Worm (Caenorhabditis elegans) whole organism, L1 larva: ENCODE measurements around the gene ceh-28.

Experiments used
- Y116A8C.19 ChIP-seq: sonication (generic microtip); optimal IDR thresholded peaks from 2 replicates; lab custom pipeline; 2016; ENCODE audit warnings: missing compliant biosample characterization, missing genetic modification characterization, borderline replicate concordance
- aha-1 ChIP-seq: fragments of 150-350 bp; optimal IDR thresholded peaks from 2 replicates; lab custom pipeline; 2014; ENCODE audit warnings: missing biosample characterization, missing genetic modification characterization
- alr-1 ChIP-seq: fragments of 200-800 bp; sonication (Bioruptor generic); optimal IDR thresholded peaks from 2 replicates; lab custom pipeline; 2018; ENCODE audit warnings: borderline replicate concordance, mild to moderate bottlenecking, missing genetic modification characterization, missing compliant biosample characterization
- ama-1 ChIP-seq: fragments of 150-350 bp; optimal IDR thresholded peaks from 2 replicates; lab custom pipeline; 2014
- blmp-1 ChIP-seq: fragments of 150-350 bp; optimal IDR thresholded peaks from 2 replicates; lab custom pipeline; 2014; ENCODE audit warnings: missing biosample characterization, missing genetic modification characterization
- ceh-63 ChIP-seq: fragments of 200-800 bp; sonication (Bioruptor generic); optimal IDR thresholded peaks from 2 replicates; lab custom pipeline; 2018; ENCODE audit warnings: mild to moderate bottlenecking, missing genetic modification characterization, missing compliant biosample characterization
- ceh-88 ChIP-seq: fragments of 200-800 bp; sonication (Bioruptor generic); IDR thresholded peaks from 2 replicates; pipeline ENCODE4 v1.3.6; 2022; ENCODE audit warnings: missing genetic modification characterization, missing compliant biosample characterization
- ceh-90 ChIP-seq: sonication (generic microtip); optimal IDR thresholded peaks from 2 replicates; lab custom pipeline; 2016; ENCODE audit warnings: missing genetic modification characterization, missing compliant biosample characterization
- ces-1 ChIP-seq: fragments of 150-350 bp; optimal IDR thresholded peaks from 2 replicates; lab custom pipeline; 2014; ENCODE audit warnings: missing biosample characterization, missing genetic modification reagents, missing genetic modification characterization
- dsc-1 ChIP-seq: sonication (generic microtip); optimal IDR thresholded peaks from 2 replicates; lab custom pipeline; 2016; ENCODE audit warnings: mild to moderate bottlenecking, missing genetic modification characterization, missing compliant biosample characterization
- efl-1 ChIP-seq, 4 experiments: fragments of 150-350 bp; optimal IDR thresholded peaks in 3 of 4; peaks in 1 of 4; 1 replicate in 1 of 4; 2 replicates in 3 of 4; lab custom pipeline; 2014; ENCODE audit warnings: missing biosample characterization in 2 of 4, missing genetic modification characterization in 2 of 4, missing genetic modification reagents in 2 of 4
- elt-2 ChIP-seq: sonication (generic microtip); optimal IDR thresholded peaks from 2 replicates; lab custom pipeline; 2016; ENCODE audit warnings: missing genetic modification characterization, mild to moderate bottlenecking, inconsistent platforms, missing compliant biosample characterization, missing genetic modification reagents
- elt-3 ChIP-seq, 6 experiments: fragments of 150-350 bp in 1 of 6; sonication (generic microtip); optimal IDR thresholded peaks; 2 replicates each; lab custom pipeline; 2017 to 2018; ENCODE audit warnings: missing biosample characterization in 6 of 6, missing genetic modification characterization in 6 of 6, inconsistent platforms in 1 of 6
- fkh-4 ChIP-seq: sonication (generic microtip); optimal IDR thresholded peaks from 2 replicates; lab custom pipeline; 2016; ENCODE audit warnings: missing compliant biosample characterization, missing genetic modification characterization, borderline replicate concordance
- fkh-8 ChIP-seq: sonication (generic microtip); optimal IDR thresholded peaks from 2 replicates; lab custom pipeline; 2016; ENCODE audit warnings: mild to moderate bottlenecking, missing genetic modification characterization, missing compliant biosample characterization
- grh-1 ChIP-seq: fragments of 200-800 bp; sonication (Bioruptor generic); IDR thresholded peaks from 2 replicates; pipeline ENCODE4 v1.3.6; 2022; ENCODE audit warnings: missing genetic modification reagents, missing genetic modification characterization, missing compliant biosample characterization
- hlh-17 ChIP-seq: fragments of 200-800 bp; sonication (Bioruptor generic); optimal IDR thresholded peaks from 2 replicates; lab custom pipeline; 2018; ENCODE audit warnings: missing genetic modification characterization, mild to moderate bottlenecking, missing compliant biosample characterization, moderate library complexity, borderline replicate concordance
- hlh-4 ChIP-seq: sonication (generic microtip); optimal IDR thresholded peaks from 2 replicates; lab custom pipeline; 2016; ENCODE audit warnings: mild to moderate bottlenecking, missing genetic modification characterization, missing compliant biosample characterization
- hpl-2 ChIP-seq: fragments of 150-350 bp; optimal IDR thresholded peaks from 2 replicates; lab custom pipeline; 2014; ENCODE audit warnings: missing biosample characterization, missing genetic modification reagents, missing genetic modification characterization
- irx-1 ChIP-seq: sonication (generic microtip); optimal IDR thresholded peaks from 2 replicates; lab custom pipeline; 2016; ENCODE audit warnings: missing genetic modification characterization, missing compliant biosample characterization
- isw-1 ChIP-seq: fragments of 200-800 bp; sonication (Bioruptor generic); IDR thresholded peaks from 2 replicates; pipeline ENCODE4 v1.3.6; 2022; ENCODE audit warnings: missing genetic modification characterization, missing compliant biosample characterization
- jun-1 ChIP-seq: fragments of 150-350 bp; optimal IDR thresholded peaks from 2 replicates; lab custom pipeline; 2014; ENCODE audit warnings: missing biosample characterization, missing genetic modification reagents, missing genetic modification characterization
- lin-14 ChIP-seq: fragments of 200-800 bp; sonication (Bioruptor generic); optimal IDR thresholded peaks from 2 replicates; lab custom pipeline; 2018; ENCODE audit warnings: mild to moderate bottlenecking, missing genetic modification characterization, moderate library complexity, missing compliant biosample characterization
- lin-15B ChIP-seq: fragments of 150-350 bp; sonication (generic microtip); optimal IDR thresholded peaks from 3 replicates; lab custom pipeline; 2014; ENCODE audit warnings: missing biosample characterization, missing genetic modification characterization
- lsy-2 ChIP-seq, 2 experiments: fragments of 150-350 bp; optimal IDR thresholded peaks; 2 replicates each; lab custom pipeline; 2014; ENCODE audit warnings: missing biosample characterization in 2 of 2, missing genetic modification characterization in 2 of 2
- mab-9 ChIP-seq: fragments of 200-800 bp; sonication (Bioruptor generic); IDR thresholded peaks from 2 replicates; pipeline ENCODE4 v1.3.6; 2022; ENCODE audit warnings: missing genetic modification reagents, missing genetic modification characterization, missing compliant biosample characterization
- mdl-1 ChIP-seq, 2 experiments: fragments of 150-350 bp; optimal IDR thresholded peaks; 2 replicates each; lab custom pipeline; 2014 to 2017; ENCODE audit warnings: missing biosample characterization in 2 of 2, missing genetic modification characterization in 2 of 2, inconsistent platforms in 1 of 2
- mef-2 ChIP-seq: fragments of 150-350 bp; optimal IDR thresholded peaks from 2 replicates; lab custom pipeline; 2014; ENCODE audit warnings: missing biosample characterization, missing genetic modification characterization
- nhr-11 ChIP-seq: fragments of 150-350 bp; optimal IDR thresholded peaks from 2 replicates; lab custom pipeline; 2014; ENCODE audit warnings: missing biosample characterization, missing genetic modification characterization
- nhr-12 ChIP-seq: sonication (generic microtip); optimal IDR thresholded peaks from 2 replicates; lab custom pipeline; 2017; ENCODE audit warnings: missing biosample characterization, missing genetic modification characterization
- nhr-20 ChIP-seq: sonication (generic microtip); optimal IDR thresholded peaks from 2 replicates; lab custom pipeline; 2016; ENCODE audit warnings: mild to moderate bottlenecking, missing genetic modification characterization, missing compliant biosample characterization
- nhr-28 ChIP-seq: fragments of 150-350 bp; optimal IDR thresholded peaks from 2 replicates; lab custom pipeline; 2014; ENCODE audit warnings: missing biosample characterization, missing genetic modification characterization
- nhr-47 ChIP-seq: sonication (generic microtip); optimal IDR thresholded peaks from 2 replicates; lab custom pipeline; 2016; ENCODE audit warnings: mild to moderate bottlenecking, missing genetic modification characterization, moderate library complexity, missing compliant biosample characterization
- nhr-71 ChIP-seq: sonication (generic microtip); optimal IDR thresholded peaks from 2 replicates; lab custom pipeline; 2016; ENCODE audit warnings: mild to moderate bottlenecking, missing genetic modification characterization, moderate library complexity, missing compliant biosample characterization
- nhr-77 ChIP-seq: fragments of 150-350 bp; optimal IDR thresholded peaks from 2 replicates; lab custom pipeline; 2014; ENCODE audit warnings: missing biosample characterization, missing genetic modification characterization
- nhr-84 ChIP-seq: sonication (generic microtip); optimal IDR thresholded peaks from 2 replicates; lab custom pipeline; 2017; ENCODE audit warnings: missing biosample characterization, missing genetic modification characterization
- nhr-85 ChIP-seq: sonication (generic microtip); peaks from one replicate; lab custom pipeline; 2016; ENCODE audit warnings: missing genetic modification characterization, inconsistent platforms, missing compliant biosample characterization
- pax-3 ChIP-seq: fragments of 200-800 bp; sonication (Bioruptor generic); optimal IDR thresholded peaks from 2 replicates; lab custom pipeline; 2018; ENCODE audit warnings: mild to moderate bottlenecking, missing genetic modification characterization, moderate library complexity, missing compliant biosample characterization
- pqm-1 ChIP-seq: sonication (generic microtip); optimal IDR thresholded peaks from 3 replicates; lab custom pipeline; 2017; ENCODE audit warnings: missing biosample characterization, missing genetic modification characterization
- rnt-1 ChIP-seq: sonication (generic microtip); optimal IDR thresholded peaks from 2 replicates; lab custom pipeline; 2016; ENCODE audit warnings: mild to moderate bottlenecking, missing genetic modification characterization, moderate library complexity, missing compliant biosample characterization
- skn-1 ChIP-seq: fragments of 150-350 bp; optimal IDR thresholded peaks from 2 replicates; lab custom pipeline; 2014; ENCODE audit warnings: missing biosample characterization, missing genetic modification characterization
- snpc-4 ChIP-seq: fragments of 150-350 bp; optimal IDR thresholded peaks from 2 replicates; lab custom pipeline; 2014; ENCODE audit warnings: missing biosample characterization, missing genetic modification characterization
- sox-4 ChIP-seq: sonication (generic microtip); optimal IDR thresholded peaks from 2 replicates; lab custom pipeline; 2016; ENCODE audit warnings: missing genetic modification characterization, missing compliant biosample characterization
- sptf-1 ChIP-seq: fragments of 150-350 bp; optimal IDR thresholded peaks from 2 replicates; lab custom pipeline; 2014; ENCODE audit warnings: missing biosample characterization, missing genetic modification characterization
- sup-37 ChIP-seq: fragments of 200-800 bp; sonication (Bioruptor generic); optimal IDR thresholded peaks from 2 replicates; lab custom pipeline; 2018; ENCODE audit warnings: mild to moderate bottlenecking, missing genetic modification characterization, missing compliant biosample characterization
- swsn-7 ChIP-seq: sonication (generic microtip); optimal IDR thresholded peaks from 2 replicates; lab custom pipeline; 2016; ENCODE audit warnings: missing genetic modification characterization, missing compliant biosample characterization
- tbx-2 ChIP-seq: sonication (generic microtip); optimal IDR thresholded peaks from 2 replicates; lab custom pipeline; 2016; ENCODE audit warnings: missing genetic modification characterization, missing compliant biosample characterization
- unc-130 ChIP-seq: fragments of 150-350 bp; optimal IDR thresholded peaks from 2 replicates; lab custom pipeline; 2017; ENCODE audit warnings: missing biosample characterization, missing genetic modification characterization, inconsistent platforms
- unc-98 ChIP-seq: fragments of 200-800 bp; sonication (Bioruptor generic); IDR thresholded peaks from 2 replicates; pipeline ENCODE4 v1.3.6; 2022; ENCODE audit warnings: missing genetic modification characterization, missing compliant biosample characterization
- vab-15 ChIP-seq: sonication (generic microtip); optimal IDR thresholded peaks from 2 replicates; lab custom pipeline; 2017; ENCODE audit warnings: missing genotype, mild to moderate bottlenecking, missing genetic modification characterization, missing compliant biosample characterization
- zag-1 ChIP-seq: fragments of 150-350 bp; optimal IDR thresholded peaks from 2 replicates; lab custom pipeline; 2014; ENCODE audit warnings: missing biosample characterization, missing genetic modification characterization
- ztf-11 ChIP-seq, 2 experiments: sonication (generic microtip); optimal IDR thresholded peaks; 2 replicates each; lab custom pipeline; 2016 to 2017; ENCODE audit warnings: missing genetic modification characterization in 2 of 2, missing biosample characterization in 1 of 2, missing compliant biosample characterization in 1 of 2
- ztf-4 ChIP-seq: fragments of 150-350 bp; optimal IDR thresholded peaks from 2 replicates; lab custom pipeline; 2014; ENCODE audit warnings: missing biosample characterization, missing genetic modification characterization

ceh-28 gene

ce11 chrX:13119900-13120299, 45.4 kb downstream of the ceh-28 start (continued):
- TF ChIP-seq hlh-17 (GFP tag; lab: Kevin White, UChicago): no peak
- TF ChIP-seq grh-1: peak; percentile 20; the same call in 1 of the 2 replicates
- no peak for TF ChIP-seq ceh-88 (GFP tag; lab: Robert Waterston, UW)
- no peak for TF ChIP-seq sptf-1 (tag; lab: Kevin White, UChicago)
- peak in 1 of 6 experiments; percentile 21 for TF ChIP-seq elt-3 (tag; optimal IDR thresholded peaks at IDR 0.05; lab: Kevin White, UChicago)
- no peak for TF ChIP-seq jun-1 (tag; lab: Kevin White, UChicago)
- TF ChIP-seq zag-1: no peak
- TF ChIP-seq mef-2 (tag; lab: Kevin White, UChicago): no peak
- peak; percentile 55 for TF ChIP-seq lin-14
- no peak for TF ChIP-seq sup-37
- no peak for TF ChIP-seq nhr-84 (tag; lab: Kevin White, UChicago)
- peak; percentile 56 for TF ChIP-seq nhr-71 (tag; lab: Kevin White, UChicago)
- no peak for TF ChIP-seq hlh-4
- no peak for TF ChIP-seq fkh-4
- TF ChIP-seq rnt-1: peak; percentile 20
- TF ChIP-seq blmp-1 (tag; lab: Kevin White, UChicago): peak; percentile 42
- no peak for TF ChIP-seq hpl-2
- peak; percentile 95 for TF ChIP-seq nhr-85
- no peak for TF ChIP-seq isw-1
- no peak for TF ChIP-seq Y116A8C.19 (tag; lab: Kevin White, UChicago)
- no peak for TF ChIP-seq nhr-28 (tag; lab: Kevin White, UChicago)
- TF ChIP-seq ama-1: no peak
- no peak for TF ChIP-seq sox-4 (tag; lab: Kevin White, UChicago)
- TF ChIP-seq unc-98: no peak
- TF ChIP-seq pax-3: no peak
- TF ChIP-seq tbx-2 (tag; lab: Kevin White, UChicago): no peak
- no peak for TF ChIP-seq pqm-1 (tag; lab: Kevin White, UChicago)
- no peak for TF ChIP-seq elt-2 (tag; lab: Kevin White, UChicago)
- peak in 1 of 2 experiments; percentile 23 for TF ChIP-seq lsy-2 (tag; optimal IDR thresholded peaks at IDR 0.05; lab: Kevin White, UChicago)

DNA sequence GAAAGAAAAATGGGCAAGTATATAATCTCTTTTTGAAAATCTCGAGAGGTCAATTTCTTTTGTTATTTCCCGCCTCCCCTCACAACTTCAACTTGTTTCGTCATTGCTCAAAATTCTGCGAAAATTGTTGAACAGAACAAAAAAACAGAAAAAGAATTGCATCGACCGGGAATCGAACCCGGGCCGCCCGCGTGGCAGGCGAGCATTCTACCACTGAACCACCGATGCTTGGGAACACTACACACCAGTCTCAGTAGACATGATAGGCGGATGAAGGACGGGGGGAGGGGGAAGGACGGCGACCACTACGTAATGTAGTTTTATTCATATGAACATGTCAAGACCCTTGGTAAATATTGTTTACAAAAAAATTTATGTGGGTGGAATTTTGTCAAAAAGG, 46.6 kb downstream of the ceh-28 start:
- TF ChIP-seq ztf-4 (no peak), alr-1 (no peak), ztf-11 (tag; optimal IDR thresholded peaks at IDR 0.05; lab: Kevin White, UChicago) (peak in 1 of 2 experiments; percentile 66), vab-15 (tag; lab: Kevin White, UChicago) (peak; percentile 10), unc-130 (tag; lab: Kevin White, UChicago) (peak; percentile 61), mdl-1 (tag; optimal IDR thresholded peaks at IDR 0.05; lab: Kevin White, UChicago) (peak in 1 of 2 experiments; percentile 65), nhr-47 (tag; lab: Kevin White, UChicago) (peak; percentile 86), dsc-1 (tag; lab: Kevin White, UChicago) (peak; percentile 76), grh-1 (peak; percentile 72), fkh-8 (tag; lab: Kevin White, UChicago) (peak; percentile 75), nhr-12 (tag; lab: Kevin White, UChicago) (no peak), ceh-90 (tag; lab: Kevin White, UChicago) (no peak), elt-2 (tag; lab: Kevin White, UChicago) (peak; percentile 25), ceh-88 (GFP tag; lab: Robert Waterston, UW) (peak; percentile 60), lin-14 (peak; percentile 82), lsy-2 (tag; optimal IDR thresholded peaks at IDR 0.05; lab: Kevin White, UChicago) (peak; percentile 25 to 52), aha-1 (tag; lab: Kevin White, UChicago) (no peak), sox-4 (tag; lab: Kevin White, UChicago) (peak; percentile 36), nhr-28 (tag; lab: Kevin White, UChicago) (no peak), nhr-20 (tag; lab: Kevin White, UChicago) (peak; percentile 83), lin-15B (tag; lab: Kevin White, UChicago) (no peak), swsn-7 (peak; percentile 82), efl-1 (optimal IDR thresholded peaks at IDR 0.05; lab: Kevin White, UChicago) (peak in 1 of 2 experiments; percentile 1), efl-1 (GFP tag; optimal IDR thresholded peaks at IDR 0.05 in 1 of 2; lab: Kevin White, UChicago) (peak in 1 of 2 experiments; percentile 93), snpc-4 (tag; lab: Kevin White, UChicago) (peak; percentile 14), ceh-63 (GFP tag; lab: Kevin White, UChicago) (no peak), mab-9 (no peak), irx-1 (no peak), sptf-1 (tag; lab: Kevin White, UChicago) (no peak), skn-1 (tag; lab: Kevin White, UChicago) (peak; percentile 64), nhr-77 (tag; lab: Kevin White, UChicago) (peak; percentile 2), nhr-11 (tag; lab: Kevin White, UChicago) (no peak), ces-1 (GFP tag; lab: Kevin White, UChicago) (no peak)
